Fruit fly (Drosophila melanogaster): ENCODE results near the gene Hex-t1.

Hex-t1 gene

dm6 chr3R:26461226-26461805 is 12.4 kb downstream of the Hex-t1 start, which contains the start of gene CG5455 (continued):
- no peak for TF ChIP-seq NC2α (GFP tag; optimal IDR thresholded peaks at IDR 0.05)
- peak; percentile 25; the same call in 1 of the 2 replicates for TF ChIP-seq Awh (GFP tag; IDR thresholded peaks at IDR 0.05)
- TF ChIP-seq lilli (GFP tag; optimal IDR thresholded peaks at IDR 0.05) = peak; percentile 20
- TF ChIP-seq tin (GFP tag; optimal IDR thresholded peaks at IDR 0.05) = no peak
- peak; percentile 94 for TF ChIP-seq E2f2 (GFP tag; IDR thresholded peaks at IDR 0.05)
- peak; percentile 16; the same call in 1 of the 2 replicates for TF ChIP-seq ranshi (GFP tag; IDR thresholded peaks at IDR 0.05)
- peak; percentile 57 for TF ChIP-seq CG2678 (tag; optimal IDR thresholded peaks at IDR 0.05)
- TF ChIP-seq ci (GFP tag; IDR thresholded peaks at IDR 0.05) = peak; percentile 87
- no peak for TF ChIP-seq twi (tag; optimal IDR thresholded peaks at IDR 0.05)
- TF ChIP-seq Hey (tag; optimal IDR thresholded peaks at IDR 0.05) = peak; percentile 50
- no peak for TF ChIP-seq corto (GFP tag; optimal IDR thresholded peaks at IDR 0.05)
- peak; percentile 75 for TF ChIP-seq HHEX (GFP tag; optimal IDR thresholded peaks at IDR 0.05)
- TF ChIP-seq CG5180 (GFP tag; optimal IDR thresholded peaks at IDR 0.05) = peak; percentile 11
- peak; percentile 43 for TF ChIP-seq Fer3 (tag; optimal IDR thresholded peaks at IDR 0.05)
- no peak for TF ChIP-seq Dref (GFP tag; IDR thresholded peaks at IDR 0.05)
- 0 out of 2 replicates have a peak, but pooled peaks have one; percentile 16 for TF ChIP-seq Ada2b (GFP tag; IDR thresholded peaks at IDR 0.05)
- TF ChIP-seq row (GFP tag; IDR thresholded peaks at IDR 0.05) = peak; percentile 32; the same call in 1 of the 3 replicates
- TF ChIP-seq CG7839 (tag; optimal IDR thresholded peaks at IDR 0.05) = peak; percentile 20
- 0 out of 2 replicates have a peak, but pooled peaks have one; percentile 20 for TF ChIP-seq CG31224 (GFP tag; IDR thresholded peaks at IDR 0.05)
- peak; percentile 93 for TF ChIP-seq oc (tag; optimal IDR thresholded peaks at IDR 0.05)
- peak; percentile 92 for TF ChIP-seq abd-A (tag; optimal IDR thresholded peaks at IDR 0.05)
- TF ChIP-seq gsb (GFP tag; IDR thresholded peaks at IDR 0.05) = no peak
- TF ChIP-seq her (GFP tag; optimal IDR thresholded peaks at IDR 0.05) = peak; percentile 33
- TF ChIP-seq CG11696 (GFP tag; IDR thresholded peaks at IDR 0.05) = 0 out of 2 replicates have a peak, but pooled peaks have one; percentile 19
- peak; percentile 13 for TF ChIP-seq CG6683 (GFP tag; optimal IDR thresholded peaks at IDR 0.05)
- peak; percentile 35 for TF ChIP-seq exex (tag; optimal IDR thresholded peaks at IDR 0.05)
- TF ChIP-seq nau (GFP tag; optimal IDR thresholded peaks at IDR 0.05) = peak; percentile 67
- TF ChIP-seq CG33213 (GFP tag; optimal IDR thresholded peaks at IDR 0.05) = peak; percentile 3
- peak; percentile 52 for TF ChIP-seq CHES-1-like (GFP tag; optimal IDR thresholded peaks at IDR 0.05)
- peak; percentile 83; the same call in 1 of the 2 replicates for TF ChIP-seq rib (GFP tag; IDR thresholded peaks at IDR 0.05)
- TF ChIP-seq CG11695 (GFP tag; IDR thresholded peaks at IDR 0.05) = 0 out of 3 replicates have a peak, but pooled peaks have one; percentile 25
- peak; percentile 76 for TF ChIP-seq Atf6 (GFP tag; IDR thresholded peaks at IDR 0.05)
- TF ChIP-seq pho (GFP tag; optimal IDR thresholded peaks at IDR 0.05) = peak; percentile 65
- no peak for TF ChIP-seq lov (optimal IDR thresholded peaks at IDR 0.05)
- TF ChIP-seq lov (GFP tag; IDR thresholded peaks at IDR 0.05) = peak; percentile 50; the same call in 1 of the 3 replicates
- TF ChIP-seq HLH4C (GFP tag; IDR thresholded peaks at IDR 0.05; ENCODE audit: partially characterized antibody) = no peak; the same call in 2 of the 3 replicates
- TF ChIP-seq CG12104 (GFP tag; optimal IDR thresholded peaks at IDR 0.05) = no peak
- peak; percentile 74 for TF ChIP-seq sens (GFP tag)
- TF ChIP-seq bcd (GFP tag; optimal IDR thresholded peaks at IDR 0.05) = peak; percentile 37
- no peak for TF ChIP-seq Ptx1 (GFP tag; IDR thresholded peaks at IDR 0.05)
- peak; percentile 39; the same call in 1 of the 3 replicates for TF ChIP-seq Mrtf (GFP tag; IDR thresholded peaks at IDR 0.05)
- TF ChIP-seq Scr (GFP tag; IDR thresholded peaks at IDR 0.05; ENCODE audit: partially characterized antibody) = peak; percentile 43
- peak; percentile 45; the same call in 1 of the 2 replicates for TF ChIP-seq sens-2 (GFP tag; IDR thresholded peaks at IDR 0.05)
- peak; percentile 88 for TF ChIP-seq sob (GFP tag; IDR thresholded peaks at IDR 0.05)
- peak; percentile 74 for TF ChIP-seq B-H2 (GFP tag; optimal IDR thresholded peaks at IDR 0.05)
- peak; percentile 7 for TF ChIP-seq Bteb2 (GFP tag; optimal IDR thresholded peaks at IDR 0.05)
- peak; percentile 17 for TF ChIP-seq CG18619 (GFP tag; optimal IDR thresholded peaks at IDR 0.05)
- peak; percentile 37 for TF ChIP-seq hbn (GFP tag; IDR thresholded peaks at IDR 0.05; ENCODE audit: partially characterized antibody)
- TF ChIP-seq Optix (GFP tag; IDR thresholded peaks at IDR 0.05) = peak; percentile 12; the same call in 1 of the 3 replicates
- TF ChIP-seq Mes4 (GFP tag; optimal IDR thresholded peaks at IDR 0.05) = peak; percentile 7

Measured in whole organism, embryonic.